Worm (Caenorhabditis elegans) whole organism, L1 larva: ENCODE results near the gene srxa-11.

Source experiments
- F16B12.6 ChIP-seq: fragments of 150-350 bp; optimal IDR thresholded peaks from 2 replicates; lab custom pipeline; 2014; ENCODE audit warnings: missing biosample characterization, missing genetic modification characterization
- ceh-82 ChIP-seq, 3 experiments: fragments of 150-350 bp in 1 of 3; sonication (generic microtip) in 2 of 3; optimal IDR thresholded peaks; 2 replicates each; lab custom pipeline; 2014 to 2017; ENCODE audit warnings: missing biosample characterization in 3 of 3, missing genetic modification characterization in 3 of 3
- fos-1 ChIP-seq: fragments of 150-350 bp; optimal IDR thresholded peaks from 2 replicates; lab custom pipeline; 2014; ENCODE audit warnings: missing biosample characterization, missing genetic modification characterization
- hlh-4 ChIP-seq: sonication (generic microtip); optimal IDR thresholded peaks from 2 replicates; lab custom pipeline; 2016; ENCODE audit warnings: mild to moderate bottlenecking, missing genetic modification characterization, missing compliant biosample characterization
- lin-15B ChIP-seq: fragments of 150-350 bp; sonication (generic microtip); optimal IDR thresholded peaks from 3 replicates; lab custom pipeline; 2014; ENCODE audit warnings: missing biosample characterization, missing genetic modification characterization
- lsy-2 ChIP-seq, 2 experiments: fragments of 150-350 bp; optimal IDR thresholded peaks; 2 replicates each; lab custom pipeline; 2014; ENCODE audit warnings: missing biosample characterization in 2 of 2, missing genetic modification characterization in 2 of 2
- mdl-1 ChIP-seq, 2 experiments: fragments of 150-350 bp; optimal IDR thresholded peaks; 2 replicates each; lab custom pipeline; 2014 to 2017; ENCODE audit warnings: missing biosample characterization in 2 of 2, missing genetic modification characterization in 2 of 2, inconsistent platforms in 1 of 2
- mep-1 ChIP-seq: fragments of 150-350 bp; optimal IDR thresholded peaks from 2 replicates; lab custom pipeline; 2014; ENCODE audit warnings: missing biosample characterization, missing genetic modification characterization
- nhr-12 ChIP-seq: sonication (generic microtip); optimal IDR thresholded peaks from 2 replicates; lab custom pipeline; 2017; ENCODE audit warnings: missing biosample characterization, missing genetic modification characterization
- skn-1 ChIP-seq: fragments of 150-350 bp; optimal IDR thresholded peaks from 2 replicates; lab custom pipeline; 2014; ENCODE audit warnings: missing biosample characterization, missing genetic modification characterization
- sptf-1 ChIP-seq: fragments of 150-350 bp; optimal IDR thresholded peaks from 2 replicates; lab custom pipeline; 2014; ENCODE audit warnings: missing biosample characterization, missing genetic modification characterization
- unc-62 ChIP-seq: fragments of 150-350 bp; optimal IDR thresholded peaks from 2 replicates; lab custom pipeline; 2014; ENCODE audit warnings: missing biosample characterization, missing genetic modification reagents, missing genetic modification characterization

DNA sequence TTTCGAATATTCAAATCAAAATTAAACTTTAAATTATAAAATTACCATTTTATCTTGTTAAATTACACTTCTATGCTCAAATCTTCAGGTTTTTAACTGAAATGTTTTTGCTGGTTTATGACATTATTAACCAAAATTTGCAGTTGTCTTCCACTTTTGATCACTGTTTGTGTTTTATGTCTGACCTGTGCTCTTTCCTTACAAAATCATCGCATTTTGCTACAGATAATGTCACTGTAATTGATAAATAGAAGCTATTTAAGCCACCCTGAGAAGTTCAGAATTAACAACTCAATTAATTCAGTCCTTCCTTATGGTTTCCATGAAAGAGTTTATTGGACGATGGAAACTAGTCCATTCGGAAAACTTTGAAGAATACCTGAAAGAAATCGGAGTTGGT, 33.5 kb upstream of the srxa-11 start, which contains the start of gene lbp-8:
- no peak for TF ChIP-seq hlh-4 (tag; lab: Kevin White, UChicago)
- TF ChIP-seq ceh-82 (tag; optimal IDR thresholded peaks at IDR 0.05; lab: Kevin White, UChicago): no peak
- TF ChIP-seq nhr-12: no peak
- no peak for TF ChIP-seq sptf-1 (tag; lab: Kevin White, UChicago)
- no peak for TF ChIP-seq lsy-2 (tag; optimal IDR thresholded peaks at IDR 0.05; lab: Kevin White, UChicago)
- TF ChIP-seq skn-1: no peak
- TF ChIP-seq lin-15B (tag; lab: Kevin White, UChicago): no peak
- no peak for TF ChIP-seq mep-1 (tag; lab: Kevin White, UChicago)
- no peak for TF ChIP-seq mdl-1 (tag; optimal IDR thresholded peaks at IDR 0.05; lab: Kevin White, UChicago)
- TF ChIP-seq unc-62 (GFP tag; lab: Kevin White, UChicago): no peak
- no peak for TF ChIP-seq F16B12.6 (tag; lab: Kevin White, UChicago)
- TF ChIP-seq fos-1 (tag; lab: Kevin White, UChicago): no peak
